Worm (Caenorhabditis elegans) whole organism, L1 larva: ENCODE results near the gene dhs-19.

Source experiments
- C04F5.9 ChIP-seq: sonication (generic microtip); optimal IDR thresholded peaks from 2 replicates; lab custom pipeline; 2016; ENCODE audit warnings: missing genetic modification characterization, missing compliant biosample characterization
- C34B4.2 ChIP-seq: sonication (generic microtip); optimal IDR thresholded peaks from 2 replicates; lab custom pipeline; 2017; ENCODE audit warnings: mild to moderate bottlenecking, missing genetic modification characterization, missing compliant biosample characterization
- alr-1 ChIP-seq: fragments of 200-800 bp; sonication (Bioruptor generic); optimal IDR thresholded peaks from 2 replicates; lab custom pipeline; 2018; ENCODE audit warnings: borderline replicate concordance, mild to moderate bottlenecking, missing genetic modification characterization, missing compliant biosample characterization
- blmp-1 ChIP-seq: fragments of 150-350 bp; optimal IDR thresholded peaks from 2 replicates; lab custom pipeline; 2014; ENCODE audit warnings: missing biosample characterization, missing genetic modification characterization
- ceh-63 ChIP-seq: fragments of 200-800 bp; sonication (Bioruptor generic); optimal IDR thresholded peaks from 2 replicates; lab custom pipeline; 2018; ENCODE audit warnings: mild to moderate bottlenecking, missing genetic modification characterization, missing compliant biosample characterization
- ceh-88 ChIP-seq: fragments of 200-800 bp; sonication (Bioruptor generic); IDR thresholded peaks from 2 replicates; pipeline ENCODE4 v1.3.6; 2022; ENCODE audit warnings: missing genetic modification characterization, missing compliant biosample characterization
- dsc-1 ChIP-seq: sonication (generic microtip); optimal IDR thresholded peaks from 2 replicates; lab custom pipeline; 2016; ENCODE audit warnings: mild to moderate bottlenecking, missing genetic modification characterization, missing compliant biosample characterization
- ets-5 ChIP-seq: fragments of 200-800 bp; sonication (Bioruptor generic); IDR thresholded peaks from 2 replicates; pipeline ENCODE4 v1.3.6; 2022; ENCODE audit warnings: missing genetic modification characterization, missing compliant biosample characterization
- irx-1 ChIP-seq: sonication (generic microtip); optimal IDR thresholded peaks from 2 replicates; lab custom pipeline; 2016; ENCODE audit warnings: missing genetic modification characterization, missing compliant biosample characterization
- isw-1 ChIP-seq: fragments of 200-800 bp; sonication (Bioruptor generic); IDR thresholded peaks from 2 replicates; pipeline ENCODE4 v1.3.6; 2022; ENCODE audit warnings: missing genetic modification characterization, missing compliant biosample characterization
- jun-1 ChIP-seq: fragments of 150-350 bp; optimal IDR thresholded peaks from 2 replicates; lab custom pipeline; 2014; ENCODE audit warnings: missing biosample characterization, missing genetic modification reagents, missing genetic modification characterization
- lin-13 ChIP-seq: fragments of 150-350 bp; optimal IDR thresholded peaks from 2 replicates; lab custom pipeline; 2014; ENCODE audit warnings: missing biosample characterization, missing genetic modification reagents, missing genetic modification characterization
- lin-14 ChIP-seq: fragments of 200-800 bp; sonication (Bioruptor generic); optimal IDR thresholded peaks from 2 replicates; lab custom pipeline; 2018; ENCODE audit warnings: mild to moderate bottlenecking, missing genetic modification characterization, moderate library complexity, missing compliant biosample characterization
- lin-35 ChIP-seq, 2 experiments: fragments of 150-350 bp; optimal IDR thresholded peaks; 2 replicates each; lab custom pipeline; 2014; ENCODE audit warnings: missing biosample characterization in 2 of 2, missing genetic modification characterization in 2 of 2, missing genetic modification reagents in 2 of 2
- lin-39 ChIP-seq: fragments of 150-350 bp; optimal IDR thresholded peaks from 2 replicates; lab custom pipeline; 2014; ENCODE audit warnings: missing biosample characterization, missing genetic modification reagents, missing genetic modification characterization
- mab-9 ChIP-seq: fragments of 200-800 bp; sonication (Bioruptor generic); IDR thresholded peaks from 2 replicates; pipeline ENCODE4 v1.3.6; 2022; ENCODE audit warnings: missing genetic modification reagents, missing genetic modification characterization, missing compliant biosample characterization
- mdl-1 ChIP-seq, 2 experiments: fragments of 150-350 bp; optimal IDR thresholded peaks; 2 replicates each; lab custom pipeline; 2014 to 2017; ENCODE audit warnings: missing biosample characterization in 2 of 2, missing genetic modification characterization in 2 of 2, inconsistent platforms in 1 of 2
- nhr-11 ChIP-seq: fragments of 150-350 bp; optimal IDR thresholded peaks from 2 replicates; lab custom pipeline; 2014; ENCODE audit warnings: missing biosample characterization, missing genetic modification characterization
- nhr-20 ChIP-seq: sonication (generic microtip); optimal IDR thresholded peaks from 2 replicates; lab custom pipeline; 2016; ENCODE audit warnings: mild to moderate bottlenecking, missing genetic modification characterization, missing compliant biosample characterization
- nhr-237 ChIP-seq: fragments of 150-350 bp; optimal IDR thresholded peaks from 2 replicates; lab custom pipeline; 2014; ENCODE audit warnings: missing biosample characterization, missing genetic modification characterization
- nhr-28 ChIP-seq: fragments of 150-350 bp; optimal IDR thresholded peaks from 2 replicates; lab custom pipeline; 2014; ENCODE audit warnings: missing biosample characterization, missing genetic modification characterization
- nhr-47 ChIP-seq: sonication (generic microtip); optimal IDR thresholded peaks from 2 replicates; lab custom pipeline; 2016; ENCODE audit warnings: mild to moderate bottlenecking, missing genetic modification characterization, moderate library complexity, missing compliant biosample characterization
- nhr-71 ChIP-seq: sonication (generic microtip); optimal IDR thresholded peaks from 2 replicates; lab custom pipeline; 2016; ENCODE audit warnings: mild to moderate bottlenecking, missing genetic modification characterization, moderate library complexity, missing compliant biosample characterization
- nhr-84 ChIP-seq: sonication (generic microtip); optimal IDR thresholded peaks from 2 replicates; lab custom pipeline; 2017; ENCODE audit warnings: missing biosample characterization, missing genetic modification characterization
- nhr-85 ChIP-seq: sonication (generic microtip); peaks from one replicate; lab custom pipeline; 2016; ENCODE audit warnings: missing genetic modification characterization, inconsistent platforms, missing compliant biosample characterization
- nhr-90 ChIP-seq: sonication (generic microtip); optimal IDR thresholded peaks from 2 replicates; lab custom pipeline; 2016; ENCODE audit warnings: mild to moderate bottlenecking, missing genetic modification characterization, missing compliant biosample characterization; ENCODE audit not compliant: poor library complexity
- pag-3 ChIP-seq: sonication (generic microtip); optimal IDR thresholded peaks from 2 replicates; lab custom pipeline; 2017; ENCODE audit warnings: missing genetic modification characterization, mild to moderate bottlenecking, missing compliant biosample characterization, antibody characterized with exemption, borderline replicate concordance; ENCODE audit not compliant: insufficient read depth
- sox-4 ChIP-seq: sonication (generic microtip); optimal IDR thresholded peaks from 2 replicates; lab custom pipeline; 2016; ENCODE audit warnings: missing genetic modification characterization, missing compliant biosample characterization
- swsn-7 ChIP-seq: sonication (generic microtip); optimal IDR thresholded peaks from 2 replicates; lab custom pipeline; 2016; ENCODE audit warnings: missing genetic modification characterization, missing compliant biosample characterization
- tbx-2 ChIP-seq: sonication (generic microtip); optimal IDR thresholded peaks from 2 replicates; lab custom pipeline; 2016; ENCODE audit warnings: missing genetic modification characterization, missing compliant biosample characterization
- tlp-1 ChIP-seq: fragments of 150-350 bp; optimal IDR thresholded peaks from 2 replicates; lab custom pipeline; 2014; ENCODE audit warnings: missing biosample characterization, missing genetic modification characterization
- unc-130 ChIP-seq: fragments of 150-350 bp; optimal IDR thresholded peaks from 2 replicates; lab custom pipeline; 2017; ENCODE audit warnings: missing biosample characterization, missing genetic modification characterization, inconsistent platforms
- unc-30 ChIP-seq: sonication (generic microtip); optimal IDR thresholded peaks from 2 replicates; lab custom pipeline; 2017; ENCODE audit warnings: missing biosample characterization, missing genetic modification characterization
- unc-62 ChIP-seq: fragments of 150-350 bp; optimal IDR thresholded peaks from 2 replicates; lab custom pipeline; 2014; ENCODE audit warnings: missing biosample characterization, missing genetic modification reagents, missing genetic modification characterization
- unc-86 ChIP-seq: sonication (generic microtip); optimal IDR thresholded peaks from 2 replicates; lab custom pipeline; 2016; ENCODE audit warnings: missing genetic modification characterization, missing compliant biosample characterization
- zag-1 ChIP-seq: fragments of 150-350 bp; optimal IDR thresholded peaks from 2 replicates; lab custom pipeline; 2014; ENCODE audit warnings: missing biosample characterization, missing genetic modification characterization
- ztf-11 ChIP-seq, 2 experiments: sonication (generic microtip); optimal IDR thresholded peaks; 2 replicates each; lab custom pipeline; 2016 to 2017; ENCODE audit warnings: missing genetic modification characterization in 2 of 2, missing biosample characterization in 1 of 2, missing compliant biosample characterization in 1 of 2

The dhs-19 gene

ce11 chrV:11450257-11450656 lies 40.0 kb downstream of the dhs-19 start, which contains the start of gene col-156:
Gene col-156, minus strand, starts transcription at chrV:11450357.
- TF ChIP-seq ceh-88 (GFP tag; lab: Robert Waterston, UW) (no peak), unc-130 (tag; lab: Kevin White, UChicago) (no peak), lin-35 (GFP tag; optimal IDR thresholded peaks at IDR 0.05; lab: Kevin White, UChicago) (no peak), blmp-1 (tag; lab: Kevin White, UChicago) (no peak), nhr-84 (tag; lab: Kevin White, UChicago) (no peak), ets-5 (GFP tag; lab: Robert Waterston, UW) (no peak), zag-1 (tag; lab: Kevin White, UChicago) (no peak), alr-1 (tag; lab: Kevin White, UChicago) (no peak), unc-62 (GFP tag; lab: Kevin White, UChicago) (no peak)

DNA sequence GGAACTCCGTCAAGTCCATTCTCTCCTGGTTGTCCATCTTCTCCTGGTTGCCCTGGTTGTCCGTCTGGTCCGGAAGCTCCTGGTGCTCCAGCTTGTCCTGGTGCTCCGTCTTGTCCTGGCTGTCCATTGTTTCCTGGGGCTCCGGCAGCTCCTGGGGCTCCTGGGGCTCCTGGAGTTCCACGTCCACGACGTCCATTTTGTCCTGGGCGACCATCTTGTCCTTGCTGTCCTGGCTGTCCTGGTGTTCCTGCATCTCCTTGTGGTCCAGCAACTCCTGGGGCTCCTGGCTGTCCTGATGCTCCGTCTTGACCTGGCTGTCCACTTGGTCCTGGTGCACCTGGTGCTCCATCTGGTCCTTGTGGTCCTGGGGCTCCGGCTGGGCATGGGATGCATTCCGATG lies 40.9 kb downstream of the dhs-19 start:
- TF ChIP-seq ztf-11 (tag; optimal IDR thresholded peaks at IDR 0.05; lab: Kevin White, UChicago) (no peak), lin-39 (no peak), ceh-63 (GFP tag; lab: Kevin White, UChicago) (no peak), ceh-88 (GFP tag; lab: Robert Waterston, UW) (no peak), jun-1 (tag; lab: Kevin White, UChicago) (no peak), tlp-1 (tag; lab: Kevin White, UChicago) (no peak), nhr-90 (no peak), isw-1 (no peak), mdl-1 (tag; optimal IDR thresholded peaks at IDR 0.05; lab: Kevin White, UChicago) (no peak)

DNA sequence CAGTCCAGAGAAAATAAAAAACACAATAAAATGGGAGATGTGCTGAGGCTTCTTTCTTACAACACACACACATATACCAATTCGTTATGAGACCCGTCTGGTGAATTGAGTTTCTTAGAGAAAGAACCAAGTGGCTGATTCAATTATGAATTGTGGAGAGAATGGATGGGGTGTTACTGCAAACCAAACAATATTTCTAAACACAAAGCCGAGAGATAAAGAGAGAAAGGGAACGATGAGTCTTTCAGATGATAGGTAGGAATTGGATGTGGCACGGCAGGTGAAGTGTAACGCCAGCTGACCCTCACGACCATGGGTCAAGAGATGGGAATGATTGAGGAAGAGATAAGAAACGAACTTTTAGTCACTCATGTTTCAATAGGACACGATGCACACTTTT lies 44.0 kb downstream of the dhs-19 start, which contains the start of gene mig-17:
TSS of gene mig-17 (plus strand) at position 389 of the 400 bp plus-strand sequence.
- TF ChIP-seq lin-14 (GFP tag; lab: Kevin White, UChicago) (peak; percentile 60), pag-3 (tag; lab: Kevin White, UChicago) (peak; percentile 72), nhr-28 (tag; lab: Kevin White, UChicago) (no peak), dsc-1 (peak; percentile 42), nhr-11 (no peak)

DNA sequence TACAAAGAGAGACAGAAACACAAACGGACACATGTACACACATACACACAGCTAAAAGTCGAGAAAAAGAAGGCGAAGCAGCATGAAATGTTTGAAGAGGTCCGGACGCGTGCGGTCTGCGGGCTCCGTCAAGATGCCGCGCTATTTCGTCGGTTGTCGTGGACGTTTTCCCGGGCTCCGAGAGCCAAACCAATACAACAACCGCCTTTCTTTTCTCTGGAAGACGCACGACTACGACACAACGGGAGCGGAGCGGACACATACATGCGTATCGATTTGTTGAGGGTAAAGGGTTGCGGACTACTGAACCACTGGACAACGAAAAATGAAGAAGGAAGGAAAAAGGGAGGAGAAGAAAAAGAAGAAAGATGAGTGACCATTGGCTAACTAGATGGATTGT lies 44.9 kb downstream of the dhs-19 start:
- TF ChIP-seq nhr-84 (tag; lab: Kevin White, UChicago) (no peak), mab-9 (no peak), nhr-237 (tag; lab: Kevin White, UChicago) (no peak), sox-4 (tag; lab: Kevin White, UChicago) (no peak), C34B4.2 (tag; lab: Kevin White, UChicago) (no peak), irx-1 (tag; lab: Kevin White, UChicago) (no peak), nhr-47 (peak; percentile 0), lin-14 (GFP tag; lab: Kevin White, UChicago) (peak; percentile 80), dsc-1 (no peak), C04F5.9 (tag; lab: Kevin White, UChicago) (no peak), nhr-20 (tag; lab: Kevin White, UChicago) (no peak), swsn-7 (tag; lab: Kevin White, UChicago) (no peak), unc-86 (peak; percentile 7), nhr-71 (tag; lab: Kevin White, UChicago) (peak; percentile 26), nhr-90 (no peak), lin-35 (GFP tag; optimal IDR thresholded peaks at IDR 0.05; lab: Kevin White, UChicago) (peak in 1 of 2 experiments; percentile 6), unc-30 (no peak), tbx-2 (tag; lab: Kevin White, UChicago) (peak; percentile 16), lin-13 (no peak), unc-130 (tag; lab: Kevin White, UChicago) (no peak), alr-1 (tag; lab: Kevin White, UChicago) (no peak), nhr-85 (tag; lab: Kevin White, UChicago) (no peak)
